Fruit fly (Drosophila melanogaster) whole organism, adult: ENCODE measurements around the gene qtc.

ENCODE experiments used
- CG11617 ChIP-seq: fragments of 200-800 bp; sonication (Bioruptor generic); optimal IDR thresholded peaks from 2 replicates; lab custom pipeline; 2017; ENCODE audit warnings: mild to moderate bottlenecking, missing biosample characterization, missing genetic modification reagents, missing genetic modification characterization
- CG33017 ChIP-seq: fragments of 200-800 bp; sonication (Bioruptor generic); optimal IDR thresholded peaks from 2 replicates; lab custom pipeline; 2018; ENCODE audit warnings: missing biosample characterization, mild to moderate bottlenecking, missing genetic modification characterization, moderate library complexity
- CG5204 ChIP-seq: fragments of 200-800 bp; sonication (Bioruptor generic); optimal IDR thresholded peaks from 2 replicates; lab custom pipeline; 2016; ENCODE audit warnings: missing biosample characterization, missing genetic modification characterization
- CG7101 ChIP-seq: fragments of 200-800 bp; sonication (Bioruptor generic); optimal IDR thresholded peaks from 2 replicates; lab custom pipeline; 2018; ENCODE audit warnings: missing biosample characterization, mild to moderate bottlenecking, missing genetic modification characterization, moderate library complexity
- Clk ChIP-seq: fragments of 200-800 bp; sonication (Bioruptor generic); optimal IDR thresholded peaks from 2 replicates; lab custom pipeline; 2017; ENCODE audit warnings: missing biosample characterization, missing genetic modification characterization
- Crg-1 ChIP-seq: fragments of 200-800 bp; sonication (Bioruptor generic); optimal IDR thresholded peaks from 2 replicates; lab custom pipeline; 2016; ENCODE audit warnings: missing biosample characterization, missing genetic modification characterization
- Hr96 ChIP-seq: fragments of 200-800 bp; sonication (Bioruptor generic); optimal IDR thresholded peaks from 2 replicates; lab custom pipeline; 2016; ENCODE audit warnings: missing biosample characterization, missing genetic modification characterization
- Mnt ChIP-seq: fragments of 200-800 bp; sonication (Bioruptor generic); optimal IDR thresholded peaks from 2 replicates; lab custom pipeline; 2016; ENCODE audit warnings: missing biosample characterization, mild to moderate bottlenecking, missing genetic modification characterization
- cnc ChIP-seq, 2 experiments: fragments of >200 bp; optimal IDR thresholded peaks; 2 replicates each; lab custom pipeline; 2017
- kay ChIP-seq: fragments of 200-800 bp; sonication (Bioruptor generic); peaks from one replicate; lab custom pipeline; 2016; ENCODE audit warnings: missing biosample characterization, missing genetic modification characterization, borderline replicate concordance
- ovo ChIP-seq: fragments of 200-800 bp; sonication (Bioruptor generic); optimal IDR thresholded peaks from 2 replicates; lab custom pipeline; 2016; ENCODE audit warnings: missing biosample characterization, missing genetic modification characterization
- tj ChIP-seq: fragments of 200-800 bp; sonication (Bioruptor generic); optimal IDR thresholded peaks from 3 replicates; lab custom pipeline; 2017; ENCODE audit warnings: missing biosample characterization, mild to moderate bottlenecking, missing genetic modification characterization, moderate library complexity

DNA sequence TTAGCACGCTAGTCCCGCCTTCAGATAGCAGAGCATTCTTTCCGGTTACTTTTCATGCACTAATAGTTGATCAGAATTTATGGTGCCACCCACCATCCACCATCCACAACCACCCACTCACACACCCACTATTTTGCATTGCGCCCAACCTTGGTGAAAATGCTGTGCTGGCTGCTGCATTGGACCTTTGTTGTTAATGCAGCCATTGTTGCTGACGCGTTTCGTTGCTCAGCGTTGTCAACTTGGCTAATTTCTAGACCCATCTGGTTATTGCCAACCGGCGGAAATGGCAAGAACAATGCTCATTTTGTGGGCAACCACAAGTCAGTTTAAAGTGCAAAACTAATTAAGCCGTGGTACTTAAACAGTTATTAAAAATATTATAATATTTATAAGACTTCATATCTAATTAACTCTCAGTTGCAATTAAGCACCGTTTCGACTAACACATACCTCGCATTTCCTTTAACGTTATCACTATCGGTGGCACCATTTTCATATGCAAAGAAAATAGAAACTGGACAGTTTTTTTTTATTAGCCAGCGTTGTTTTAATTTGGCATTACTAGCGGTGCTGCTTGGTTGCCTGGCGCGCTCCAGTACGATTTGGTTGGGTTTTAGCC, 28.1 kb downstream of the qtc start:
- TF ChIP-seq cnc (optimal IDR thresholded peaks at IDR 0.05; lab: Kevin White, UChicago) (no peak), Clk (GFP tag; lab: Kevin White, UChicago) (no peak), kay (GFP tag; lab: Kevin White, UChicago) (no peak), Hr96 (GFP tag; lab: Kevin White, UChicago) (no peak), Crg-1 (GFP tag; lab: Kevin White, UChicago) (no peak), tj (GFP tag; lab: Kevin White, UChicago) (peak; percentile 91), CG5204 (GFP tag; lab: Kevin White, UChicago) (no peak), ovo (GFP tag; lab: Kevin White, UChicago) (no peak), CG33017 (tag; lab: Kevin White, UChicago) (no peak), Mnt (GFP tag; lab: Kevin White, UChicago) (no peak), CG11617 (no peak), CG7101 (no peak)
